Fruit fly (Drosophila melanogaster): Measurements from ENCODE around the gene tal-AA.

tal-AA gene

dm6 chr3R:13812736-13813250 is at the start of gene tal-AA, which contains the start of the genes tal-1A, tal-2A and tal-3A (continued):
- TF ChIP-seq z (GFP tag; IDR thresholded peaks at IDR 0.05) (peak; percentile 74; the same call in 2 of the 3 replicates), dm (GFP tag; optimal IDR thresholded peaks at IDR 0.05) (no peak), eyg (GFP tag; optimal IDR thresholded peaks at IDR 0.05) (no peak), CG34224 (GFP tag; IDR thresholded peaks at IDR 0.05; ENCODE audit: partially characterized antibody) (peak; percentile 82), bsh (GFP tag; optimal IDR thresholded peaks at IDR 0.05) (no peak), Bdp1 (GFP tag; optimal IDR thresholded peaks at IDR 0.05) (no peak), psq (GFP tag; optimal IDR thresholded peaks at IDR 0.05) (no peak), dmrt11E (tag; optimal IDR thresholded peaks at IDR 0.05) (no peak), Pdp1 (GFP tag; optimal IDR thresholded peaks at IDR 0.05) (peak in 1 of 2 experiments; percentile 75), Xrp1 (GFP tag; IDR thresholded peaks at IDR 0.05) (peak; percentile 45), CG14050 (GFP tag; IDR thresholded peaks at IDR 0.05) (no peak), HmgD (GFP tag; optimal IDR thresholded peaks at IDR 0.05) (no peak), CG2712 (tag; optimal IDR thresholded peaks at IDR 0.05) (no peak), sc (optimal IDR thresholded peaks at IDR 0.05) (no peak), sc (GFP tag; optimal IDR thresholded peaks at IDR 0.05) (peak; percentile 19), cg (GFP tag; optimal IDR thresholded peaks at IDR 0.05) (peak; percentile 77), CG32772 (GFP tag; IDR thresholded peaks at IDR 0.05) (no peak), CG6765 (GFP tag; optimal IDR thresholded peaks at IDR 0.05) (no peak), CG8478 (optimal IDR thresholded peaks at IDR 0.05) (no peak), CG7271 (tag; optimal IDR thresholded peaks at IDR 0.05) (no peak), fd96Cb (tag; optimal IDR thresholded peaks at IDR 0.05) (no peak), cwo (GFP tag; optimal IDR thresholded peaks at IDR 0.05) (peak; percentile 49), CG8388 (GFP tag; optimal IDR thresholded peaks at IDR 0.05) (no peak), exex (tag; optimal IDR thresholded peaks at IDR 0.05) (no peak), gce (GFP tag; IDR thresholded peaks at IDR 0.05) (peak; percentile 45; the same call in 1 of the 3 replicates), amos (GFP tag; IDR thresholded peaks at IDR 0.05; ENCODE audit: partially characterized antibody) (peak; percentile 8; the same call in 1 of the 2 replicates), CG18764 (GFP tag; optimal IDR thresholded peaks at IDR 0.05) (no peak)

dm6 chr3R:13765001-13765400 is 47.9 kb upstream of the tal-AA start:
- no peak for TF ChIP-seq br (optimal IDR thresholded peaks at IDR 0.05)
- TF ChIP-seq Camta (GFP tag; optimal IDR thresholded peaks at IDR 0.05) = no peak
- TF ChIP-seq gem (tag; optimal IDR thresholded peaks at IDR 0.05) = peak; percentile 56
- no peak for TF ChIP-seq Dip2 (GFP tag; IDR thresholded peaks at IDR 0.05)
- TF ChIP-seq CG6272 (GFP tag; IDR thresholded peaks at IDR 0.05) = no peak
- peak; percentile 9 for TF ChIP-seq CG13296 (GFP tag; optimal IDR thresholded peaks at IDR 0.05)
- TF ChIP-seq CG33213 (GFP tag; optimal IDR thresholded peaks at IDR 0.05) = no peak
- no peak for TF ChIP-seq ash1 (GFP tag; optimal IDR thresholded peaks at IDR 0.05)
- TF ChIP-seq CG8924 (tag; optimal IDR thresholded peaks at IDR 0.05) = no peak
- TF ChIP-seq CG2202 (tag; optimal IDR thresholded peaks at IDR 0.05) = no peak
- no peak for TF ChIP-seq CG9437 (GFP tag; optimal IDR thresholded peaks at IDR 0.05)
- peak; percentile 3 for TF ChIP-seq CG30403 (GFP tag; optimal IDR thresholded peaks at IDR 0.05)
- no peak for TF ChIP-seq tup (GFP tag; optimal IDR thresholded peaks at IDR 0.05)
- TF ChIP-seq CG17359 (tag; optimal IDR thresholded peaks at IDR 0.05) = no peak
- peak; percentile 21 for TF ChIP-seq dmrt99B (tag; optimal IDR thresholded peaks at IDR 0.05)
- TF ChIP-seq prd (optimal IDR thresholded peaks at IDR 0.05) = no peak
- no peak for TF ChIP-seq prd (GFP tag; IDR thresholded peaks at IDR 0.05)
- TF ChIP-seq fd96Cb (tag; optimal IDR thresholded peaks at IDR 0.05) = no peak
- TF ChIP-seq aop (GFP tag; IDR thresholded peaks at IDR 0.05) = no peak
- peak; percentile 9 for TF ChIP-seq Sox100B (GFP tag; optimal IDR thresholded peaks at IDR 0.05)
- 0 out of 2 replicates have a peak, but pooled peaks have one; percentile 14 for TF ChIP-seq ranshi (GFP tag; IDR thresholded peaks at IDR 0.05)
- TF ChIP-seq CG3995 (GFP tag; optimal IDR thresholded peaks at IDR 0.05) = peak; percentile 27
- TF ChIP-seq lab (GFP tag; optimal IDR thresholded peaks at IDR 0.05) = peak; percentile 4
- no peak for TF ChIP-seq CG18476 (GFP tag; optimal IDR thresholded peaks at IDR 0.05)
- TF ChIP-seq maf-S (GFP tag; optimal IDR thresholded peaks at IDR 0.05) = no peak
- no peak for TF ChIP-seq CG15514 (GFP tag; optimal IDR thresholded peaks at IDR 0.05)
